Fruit fly (Drosophila melanogaster): Measurements from ENCODE around the gene PyK.

DNA sequence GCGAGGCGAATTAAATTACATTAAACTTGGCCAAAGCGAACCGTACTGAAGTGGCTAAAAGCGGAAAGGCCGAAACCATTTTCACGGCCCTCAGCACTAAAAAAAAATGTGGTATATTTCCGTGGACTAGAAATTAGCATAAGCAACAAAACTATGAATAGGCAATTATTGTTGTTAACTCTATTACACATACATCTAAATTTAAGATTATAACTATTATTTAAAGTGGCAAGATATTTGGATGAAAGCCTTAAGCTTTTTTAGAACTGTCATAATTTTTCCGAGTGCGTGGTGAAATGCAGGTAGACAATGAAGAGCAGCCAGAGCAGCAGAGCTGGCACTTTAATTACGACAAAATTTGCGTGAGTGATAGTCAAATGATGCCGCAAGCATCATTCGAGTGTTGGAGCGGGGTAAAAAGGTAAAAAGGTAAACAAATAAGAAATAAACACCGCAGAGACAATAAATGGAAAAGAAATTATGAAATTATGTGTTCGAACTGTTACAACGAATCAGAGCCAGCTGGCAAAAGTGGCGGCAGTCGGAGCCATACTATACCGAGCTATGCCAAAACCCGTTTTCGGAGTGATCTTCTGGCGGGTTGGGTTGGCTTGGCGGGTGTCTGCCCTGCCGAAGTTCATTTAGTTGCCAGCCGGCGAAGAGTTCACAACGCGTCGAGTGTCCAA, 38.5 kb upstream of the PyK start, which contains the start of gene CG7080:
- TF ChIP-seq seq (GFP tag; IDR thresholded peaks at IDR 0.05) = no peak
- TF ChIP-seq TFAM (GFP tag; optimal IDR thresholded peaks at IDR 0.05) = no peak
- no peak for TF ChIP-seq B-H1 (GFP tag; IDR thresholded peaks at IDR 0.05)

Data from whole organism, embryonic.